Fruit fly (Drosophila melanogaster) whole organism, embryonic: ENCODE data around the gene CG8372.
A peak's percentile ranks its signal among the peaks of the same experiment; 100 is the strongest.

Experiments used
- Ada2b ChIP-seq: fragments of 200-800 bp; sonication (Bioruptor generic); IDR thresholded peaks from 2 replicates; pipeline ENCODE4 v1.3.6; 2022; ENCODE audit warnings: missing biosample characterization, missing genetic modification characterization
- Antp ChIP-seq: fragments of 200-800 bp; sonication (Bioruptor generic); optimal IDR thresholded peaks from 3 replicates; lab custom pipeline; 2016; ENCODE audit warnings: missing biosample characterization, missing genetic modification characterization
- CG10147 ChIP-seq: fragments of 200-800 bp; sonication (Bioruptor generic); optimal IDR thresholded peaks from 2 replicates; lab custom pipeline; 2019; ENCODE audit warnings: missing biosample characterization, mild to moderate bottlenecking, missing genetic modification characterization, moderate library complexity
- CG10366 ChIP-seq: fragments of 200-800 bp; sonication (Bioruptor generic); IDR thresholded peaks from 2 replicates; pipeline ENCODE4 v1.3.6; 2022; ENCODE audit warnings: missing biosample characterization, missing genetic modification characterization
- CG10431 ChIP-seq: fragments of 200-800 bp; sonication (Bioruptor generic); optimal IDR thresholded peaks from 3 replicates; lab custom pipeline; 2018; ENCODE audit warnings: missing biosample characterization, mild to moderate bottlenecking, missing genetic modification characterization
- CG10462 ChIP-seq: fragments of 200-800 bp; sonication (Bioruptor generic); optimal IDR thresholded peaks from 2 replicates; lab custom pipeline; 2016; ENCODE audit warnings: missing biosample characterization, missing genetic modification characterization
- CG10565 ChIP-seq: fragments of 200-800 bp; sonication (Bioruptor generic); optimal IDR thresholded peaks from 3 replicates; lab custom pipeline; 2016; ENCODE audit warnings: missing biosample characterization, mild to moderate bottlenecking, missing genetic modification characterization
- CG11247 ChIP-seq: fragments of 200-800 bp; sonication (Bioruptor generic); IDR thresholded peaks from 2 replicates; pipeline ENCODE4 v1.3.6; 2022; ENCODE audit warnings: missing biosample characterization, missing genetic modification characterization
- CG12219 ChIP-seq: fragments of 200-800 bp; sonication (Bioruptor generic); optimal IDR thresholded peaks from 3 replicates; lab custom pipeline; 2018; ENCODE audit warnings: missing biosample characterization, mild to moderate bottlenecking, missing genetic modification characterization
- CG1233 ChIP-seq: fragments of 200-800 bp; sonication (Bioruptor generic); optimal IDR thresholded peaks from 4 replicates; lab custom pipeline; 2018; ENCODE audit warnings: missing biosample characterization, mild to moderate bottlenecking, missing genetic modification characterization
- CG12659 ChIP-seq: fragments of 200-800 bp; sonication (Bioruptor generic); optimal IDR thresholded peaks from 3 replicates; lab custom pipeline; 2017; ENCODE audit warnings: mild to moderate bottlenecking, missing biosample characterization, missing genetic modification reagents, missing genetic modification characterization
- CG13287 ChIP-seq: fragments of 200-800 bp; sonication (Bioruptor generic); IDR thresholded peaks from 2 replicates; pipeline ENCODE4 v1.3.6; 2022; ENCODE audit warnings: missing biosample characterization, missing genetic modification characterization; ENCODE audit not compliant: partially characterized antibody
- CG14441 ChIP-seq: fragments of 200-800 bp; sonication (Bioruptor generic); IDR thresholded peaks from 2 replicates; pipeline ENCODE4 v1.3.6; 2022; ENCODE audit warnings: missing biosample characterization, missing genetic modification characterization
- CG14710 ChIP-seq: fragments of 200-800 bp; sonication (Bioruptor generic); optimal IDR thresholded peaks from 3 replicates; lab custom pipeline; 2019; ENCODE audit warnings: missing biosample characterization, mild to moderate bottlenecking, missing genetic modification characterization, moderate library complexity
- CG15269 ChIP-seq: fragments of 200-800 bp; sonication (Bioruptor generic); optimal IDR thresholded peaks from 2 replicates; lab custom pipeline; 2018; ENCODE audit warnings: missing biosample characterization, mild to moderate bottlenecking, missing genetic modification characterization, moderate library complexity
- CG1529 ChIP-seq: fragments of 200-800 bp; sonication (Bioruptor generic); optimal IDR thresholded peaks from 3 replicates; lab custom pipeline; 2018; ENCODE audit warnings: missing biosample characterization, missing genetic modification characterization
- CG1603 ChIP-seq: fragments of 200-800 bp; sonication (Bioruptor generic); optimal IDR thresholded peaks from 2 replicates; lab custom pipeline; 2019; ENCODE audit warnings: missing biosample characterization, mild to moderate bottlenecking, missing genetic modification characterization, moderate library complexity
- CG17568 ChIP-seq: fragments of 200-800 bp; sonication (Bioruptor generic); optimal IDR thresholded peaks from 2 replicates; lab custom pipeline; 2018; ENCODE audit warnings: missing biosample characterization, mild to moderate bottlenecking, missing genetic modification characterization, moderate library complexity
- CG2875 ChIP-seq: fragments of 200-800 bp; sonication (Bioruptor generic); optimal IDR thresholded peaks from 2 replicates; lab custom pipeline; 2017; ENCODE audit warnings: missing biosample characterization, mild to moderate bottlenecking, missing genetic modification characterization, missing genetic modification reagents
- CG6654 ChIP-seq: fragments of 200-800 bp; sonication (Bioruptor generic); optimal IDR thresholded peaks from 2 replicates; lab custom pipeline; 2017; ENCODE audit warnings: missing biosample characterization, mild to moderate bottlenecking, missing genetic modification characterization
- CG9932 ChIP-seq: fragments of 200-800 bp; sonication (Bioruptor generic); IDR thresholded peaks from 2 replicates; pipeline ENCODE4 v1.3.6; 2022; ENCODE audit warnings: missing biosample characterization, missing genetic modification characterization
- Camta ChIP-seq: fragments of 200-800 bp; sonication (Bioruptor generic); optimal IDR thresholded peaks from 2 replicates; lab custom pipeline; 2016; ENCODE audit warnings: missing biosample characterization, missing genetic modification characterization
- Dp ChIP-seq: fragments of 200-800 bp; sonication (Bioruptor generic); optimal IDR thresholded peaks from 2 replicates; lab custom pipeline; 2018; ENCODE audit warnings: missing biosample characterization, mild to moderate bottlenecking, missing genetic modification characterization, moderate library complexity
- E2f1 ChIP-seq: fragments of 200-800 bp; sonication (Bioruptor generic); IDR thresholded peaks from 2 replicates; pipeline ENCODE4 v1.3.6; 2022; ENCODE audit warnings: missing biosample characterization, missing genetic modification characterization
- Hmr ChIP-seq: fragments of 200-800 bp; sonication (Bioruptor generic); optimal IDR thresholded peaks from 3 replicates; lab custom pipeline; 2017; ENCODE audit warnings: mild to moderate bottlenecking, missing biosample characterization, missing genetic modification reagents, missing genetic modification characterization
- Kr ChIP-seq: fragments of 200-800 bp; sonication (Bioruptor generic); optimal IDR thresholded peaks from 2 replicates; lab custom pipeline; 2017; ENCODE audit warnings: missing biosample characterization, mild to moderate bottlenecking, missing genetic modification characterization
- MESR4 ChIP-seq: fragments of 200-800 bp; sonication (Bioruptor generic); optimal IDR thresholded peaks from 2 replicates; lab custom pipeline; 2018; ENCODE audit warnings: missing biosample characterization, mild to moderate bottlenecking, missing genetic modification characterization, moderate library complexity
- Rfx ChIP-seq: fragments of 200-800 bp; sonication (Bioruptor generic); IDR thresholded peaks from 2 replicates; pipeline ENCODE4 v1.3.6; 2022; ENCODE audit warnings: missing biosample characterization, missing genetic modification characterization
- Spps ChIP-seq: fragments of 200-800 bp; sonication (Bioruptor generic); optimal IDR thresholded peaks from 2 replicates; lab custom pipeline; 2018; ENCODE audit warnings: missing biosample characterization, mild to moderate bottlenecking, missing genetic modification characterization
- ac ChIP-seq: fragments of 200-800 bp; sonication (Bioruptor generic); optimal IDR thresholded peaks from 3 replicates; lab custom pipeline; 2017; ENCODE audit warnings: missing biosample characterization, mild to moderate bottlenecking, missing genetic modification characterization
- btn ChIP-seq: fragments of 200-800 bp; sonication (Bioruptor generic); optimal IDR thresholded peaks from 2 replicates; lab custom pipeline; 2016; ENCODE audit warnings: missing biosample characterization, missing genetic modification characterization
- chn ChIP-seq: fragments of 200-800 bp; sonication (Bioruptor generic); optimal IDR thresholded peaks from 2 replicates; lab custom pipeline; 2016; ENCODE audit warnings: missing biosample characterization, missing genetic modification characterization
- crc ChIP-seq: fragments of 200-800 bp; sonication (Bioruptor generic); optimal IDR thresholded peaks from 2 replicates; lab custom pipeline; 2016; ENCODE audit warnings: missing biosample characterization, missing genetic modification characterization
- gcm2 ChIP-seq: fragments of 200-800 bp; sonication (Bioruptor generic); optimal IDR thresholded peaks from 2 replicates; lab custom pipeline; 2016; ENCODE audit warnings: missing biosample characterization, missing genetic modification characterization
- gsb ChIP-seq: fragments of 200-800 bp; sonication (Bioruptor generic); IDR thresholded peaks from 2 replicates; pipeline ENCODE4 v1.3.6; 2022; ENCODE audit warnings: missing biosample characterization, missing genetic modification characterization
- her ChIP-seq: fragments of 200-800 bp; sonication (Bioruptor generic); optimal IDR thresholded peaks from 2 replicates; lab custom pipeline; 2016; ENCODE audit warnings: missing biosample characterization, missing genetic modification characterization
- p53 ChIP-seq: fragments of 200-800 bp; sonication (Bioruptor generic); optimal IDR thresholded peaks from 2 replicates; lab custom pipeline; 2016; ENCODE audit warnings: missing biosample characterization, missing genetic modification characterization
- phol ChIP-seq: fragments of 200-800 bp; sonication (Bioruptor generic); optimal IDR thresholded peaks from 3 replicates; lab custom pipeline; 2018; ENCODE audit warnings: missing biosample characterization, mild to moderate bottlenecking, missing genetic modification characterization, moderate library complexity
- pros ChIP-seq: fragments of 200-800 bp; sonication (Bioruptor generic); optimal IDR thresholded peaks from 3 replicates; lab custom pipeline; 2019; ENCODE audit warnings: missing biosample characterization, mild to moderate bottlenecking, missing genetic modification characterization, moderate library complexity
- psq ChIP-seq: fragments of 200-800 bp; sonication (Bioruptor generic); optimal IDR thresholded peaks from 2 replicates; lab custom pipeline; 2017; ENCODE audit warnings: missing biosample characterization, missing genetic modification characterization
- ranshi ChIP-seq: fragments of 200-800 bp; sonication (Bioruptor generic); IDR thresholded peaks from 2 replicates; pipeline ENCODE4 v1.3.6; 2022; ENCODE audit warnings: missing biosample characterization, missing genetic modification characterization
- salm ChIP-seq: fragments of 200-800 bp; sonication (Bioruptor generic); optimal IDR thresholded peaks from 2 replicates; lab custom pipeline; 2018; ENCODE audit warnings: missing biosample characterization, mild to moderate bottlenecking, missing genetic modification characterization
- seq ChIP-seq: fragments of 200-800 bp; sonication (Bioruptor generic); IDR thresholded peaks from 2 replicates; pipeline ENCODE4 v1.3.6; 2022; ENCODE audit warnings: missing biosample characterization, missing genetic modification characterization
- sna ChIP-seq: fragments of 200-800 bp; sonication (Bioruptor generic); IDR thresholded peaks from 2 replicates; pipeline ENCODE4 v1.3.6; 2022; ENCODE audit warnings: missing biosample characterization, missing genetic modification characterization; ENCODE audit not compliant: partially characterized antibody
- sob ChIP-seq: fragments of 200-800 bp; sonication (Bioruptor generic); IDR thresholded peaks from 2 replicates; pipeline ENCODE4 v1.3.6; 2022; ENCODE audit warnings: missing biosample characterization, missing genetic modification characterization
- stwl ChIP-seq: fragments of 200-800 bp; sonication (Bioruptor generic); optimal IDR thresholded peaks from 3 replicates; lab custom pipeline; 2018; ENCODE audit warnings: missing biosample characterization, mild to moderate bottlenecking, missing genetic modification characterization, moderate library complexity
- tin ChIP-seq: fragments of 200-800 bp; sonication (Bioruptor generic); optimal IDR thresholded peaks from 3 replicates; lab custom pipeline; 2016; ENCODE audit warnings: missing biosample characterization, missing genetic modification characterization
- trem ChIP-seq: fragments of 200-800 bp; optimal IDR thresholded peaks from 3 replicates; lab custom pipeline; 2019; ENCODE audit warnings: missing biosample characterization, mild to moderate bottlenecking, missing genetic modification characterization, moderate library complexity
- twi ChIP-seq: fragments of 200-800 bp; optimal IDR thresholded peaks from 2 replicates; lab custom pipeline; 2019; ENCODE audit warnings: missing biosample characterization, mild to moderate bottlenecking, missing genetic modification characterization, moderate library complexity
- usp ChIP-seq: fragments of >200 bp; optimal IDR thresholded peaks from 2 replicates; lab custom pipeline; 2017; ENCODE audit warnings: missing biosample characterization, missing genetic modification characterization

The CG8372 gene

dm6 chr2L:8212666-8213270 is at the start of gene CG8372, which contains the start of gene CG8360 (continued):
- peak; percentile 99 for TF ChIP-seq Camta (GFP tag; lab: Kevin White, UChicago)
- TF ChIP-seq CG15269 (tag; lab: Kevin White, UChicago): peak; percentile 99
- peak; percentile 65 for TF ChIP-seq pros
- TF ChIP-seq Hmr (GFP tag; lab: Kevin White, UChicago): peak; percentile 99
- peak; percentile 99 for TF ChIP-seq CG9932 (GFP tag; lab: Robert Waterston, UW)
- TF ChIP-seq Rfx (GFP tag; lab: Robert Waterston, UW): peak; percentile 100
- peak; percentile 99 for TF ChIP-seq seq (GFP tag; lab: Robert Waterston, UW)
- TF ChIP-seq trem (tag; lab: Kevin White, UChicago): peak; percentile 96
- peak; percentile 94 for TF ChIP-seq salm (tag; lab: Kevin White, UChicago)
- TF ChIP-seq btn (GFP tag; lab: Kevin White, UChicago): peak; percentile 98
- peak; percentile 92 for TF ChIP-seq stwl (tag; lab: Kevin White, UChicago)
- peak; percentile 99 for TF ChIP-seq E2f1 (GFP tag; lab: Robert Waterston, UW)
- peak; percentile 18 for TF ChIP-seq Kr
- TF ChIP-seq CG1529 (GFP tag; lab: Kevin White, UChicago): peak; percentile 98
- TF ChIP-seq her (GFP tag; lab: Kevin White, UChicago): peak; percentile 98
- TF ChIP-seq CG13287 (GFP tag; lab: Robert Waterston, UW): peak; percentile 75
- TF ChIP-seq CG1603 (tag; lab: Kevin White, UChicago): peak; percentile 97
- peak; percentile 92 for TF ChIP-seq CG10431 (GFP tag; lab: Kevin White, UChicago)
- peak; percentile 99 for TF ChIP-seq CG10366 (GFP tag; lab: Robert Waterston, UW)
- TF ChIP-seq ranshi (GFP tag; lab: Robert Waterston, UW): peak; percentile 99
- peak; percentile 98 for TF ChIP-seq gsb
- peak; percentile 92 for TF ChIP-seq twi
- TF ChIP-seq gcm2 (GFP tag; lab: Kevin White, UChicago): peak; percentile 99
- peak; percentile 99 for TF ChIP-seq sob (GFP tag; lab: Robert Waterston, UW)
- peak; percentile 98 for TF ChIP-seq CG17568 (GFP tag; lab: Kevin White, UChicago)
- peak; percentile 99 for TF ChIP-seq CG10462 (GFP tag; lab: Kevin White, UChicago)
- TF ChIP-seq Dp (GFP tag; lab: Kevin White, UChicago): peak; percentile 45
- peak; percentile 98 for TF ChIP-seq CG10147 (GFP tag; lab: Kevin White, UChicago)
- TF ChIP-seq usp (GFP tag; lab: Kevin White, UChicago): no peak
- TF ChIP-seq p53: peak; percentile 98
- TF ChIP-seq CG2875 (GFP tag; lab: Kevin White, UChicago): peak; percentile 98
- peak; percentile 94 for TF ChIP-seq ac
- TF ChIP-seq psq (GFP tag; lab: Kevin White, UChicago): peak; percentile 95
- peak; percentile 99 for TF ChIP-seq chn
- TF ChIP-seq crc (GFP tag; lab: Kevin White, UChicago): peak; percentile 99
- peak; percentile 99 for TF ChIP-seq Antp (GFP tag; lab: Kevin White, UChicago)
- TF ChIP-seq CG6654 (GFP tag; lab: Kevin White, UChicago): peak; percentile 93
- peak; percentile 98 for TF ChIP-seq CG1233 (GFP tag; lab: Kevin White, UChicago)
- TF ChIP-seq tin: peak; percentile 99
- peak; percentile 99 for TF ChIP-seq CG12659 (GFP tag; lab: Kevin White, UChicago)
- TF ChIP-seq Spps: peak; percentile 97
- TF ChIP-seq CG14710: peak; percentile 97
- peak; percentile 69 for TF ChIP-seq sna (GFP tag; lab: Robert Waterston, UW)
- peak; percentile 99 for TF ChIP-seq Ada2b (GFP tag; lab: Robert Waterston, UW)
- peak; percentile 99 for TF ChIP-seq CG14441 (GFP tag; lab: Robert Waterston, UW)
- peak; percentile 97 for TF ChIP-seq CG10565
- peak; percentile 99 for TF ChIP-seq CG11247 (GFP tag; lab: Robert Waterston, UW)
- peak; percentile 99 for TF ChIP-seq phol (tag; lab: Kevin White, UChicago)
- peak; percentile 98 for TF ChIP-seq CG12219 (GFP tag; lab: Kevin White, UChicago)
- peak; percentile 93 for TF ChIP-seq MESR4 (GFP tag; lab: Kevin White, UChicago)
